Comparison of ENCODE assay signal across 1 fruit fly cellular context in the genomic region with DNA sequence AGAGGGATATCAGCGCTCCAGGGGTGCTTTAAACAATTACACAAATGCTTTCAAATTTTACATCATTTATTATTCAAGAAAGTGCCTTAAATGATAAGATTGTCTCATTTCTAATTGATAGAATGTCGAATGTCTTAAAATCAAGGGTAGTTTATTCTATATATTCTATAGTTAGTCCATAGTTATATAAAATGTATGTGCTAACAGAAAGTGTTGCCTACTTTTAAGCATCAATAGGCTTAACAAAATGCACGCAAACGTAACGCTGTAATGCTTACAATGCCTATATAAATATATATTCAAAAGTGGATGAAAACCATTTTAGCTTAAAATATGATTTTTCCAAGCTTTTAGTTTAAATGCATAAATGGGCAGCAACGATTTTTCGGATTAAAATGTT.
TF ChIP-seq lines count a peak whose summit lies in the region.

No protein-coding gene starts in this region.

TF ChIP-seq in whole organism, embryonic, 481 proteins besides CTCF, POLR2A, EP300 and RAD21 (continued from another document):
- peak; percentile 26 for TF ChIP-seq Hmr (GFP tag; optimal IDR thresholded peaks at IDR 0.05; lab: Kevin White, UChicago)
- TF ChIP-seq CG3281 (GFP tag; optimal IDR thresholded peaks at IDR 0.05; lab: Kevin White, UChicago), result peak; percentile 12
- TF ChIP-seq cwo (GFP tag; optimal IDR thresholded peaks at IDR 0.05; lab: Kevin White, UChicago), result peak; percentile 4
- TF ChIP-seq fd96Cb (tag; optimal IDR thresholded peaks at IDR 0.05; lab: Kevin White, UChicago), result no peak
- peak; percentile 28 for TF ChIP-seq gem (tag; optimal IDR thresholded peaks at IDR 0.05; lab: Kevin White, UChicago)
- no peak for TF ChIP-seq C15 (GFP tag; IDR thresholded peaks at IDR 0.05; lab: Robert Waterston, UW)
- no peak for TF ChIP-seq CG6175 (GFP tag; IDR thresholded peaks at IDR 0.05; lab: Robert Waterston, UW)
- TF ChIP-seq Doc3 (GFP tag; IDR thresholded peaks at IDR 0.05; lab: Robert Waterston, UW; ENCODE audit: partially characterized antibody), result no peak
- peak; percentile 57 for TF ChIP-seq CG7556 (GFP tag; optimal IDR thresholded peaks at IDR 0.05; lab: Kevin White, UChicago)
- TF ChIP-seq CG11696 (GFP tag; IDR thresholded peaks at IDR 0.05; lab: Robert Waterston, UW), result no peak
- TF ChIP-seq Nf-YC (tag; optimal IDR thresholded peaks at IDR 0.05; lab: Kevin White, UChicago), result peak; percentile 14
- no peak for TF ChIP-seq ap (GFP tag; IDR thresholded peaks at IDR 0.05; lab: Robert Waterston, UW)
- TF ChIP-seq CG17361 (GFP tag; IDR thresholded peaks at IDR 0.05; lab: Robert Waterston, UW), result peak; percentile 39; the same call in 1 of the 3 replicates
- TF ChIP-seq CG15269 (tag; optimal IDR thresholded peaks at IDR 0.05; lab: Kevin White, UChicago), result peak; percentile 10
- TF ChIP-seq sisA (GFP tag; IDR thresholded peaks at IDR 0.05; lab: Robert Waterston, UW), result no peak
- TF ChIP-seq Dek (tag; optimal IDR thresholded peaks at IDR 0.05; lab: Kevin White, UChicago), result no peak
- no peak for TF ChIP-seq CG3065 (GFP tag; optimal IDR thresholded peaks at IDR 0.05; lab: Kevin White, UChicago)
- TF ChIP-seq CG11504 (tag; optimal IDR thresholded peaks at IDR 0.05; lab: Kevin White, UChicago), result peak; percentile 50
- no peak for TF ChIP-seq gcm (GFP tag; optimal IDR thresholded peaks at IDR 0.05; lab: Kevin White, UChicago)
- TF ChIP-seq CG13296 (GFP tag; optimal IDR thresholded peaks at IDR 0.05; lab: Kevin White, UChicago), result no peak
- peak; percentile 25 for TF ChIP-seq CoRest (tag; optimal IDR thresholded peaks at IDR 0.05; lab: Kevin White, UChicago)
